Fruit fly (Drosophila melanogaster) whole organism, embryonic: ENCODE results near the gene CG34298.
A peak's percentile ranks its signal among the peaks of the same experiment; 100 is the strongest.

Experiments used
- Abd-B ChIP-seq: fragments of 200-800 bp; sonication (Bioruptor generic); optimal IDR thresholded peaks from 2 replicates; lab custom pipeline; 2018; ENCODE audit warnings: missing biosample characterization, mild to moderate bottlenecking, missing genetic modification characterization, moderate library complexity
- CG10209 ChIP-seq: fragments of 200-800 bp; sonication (Bioruptor generic); optimal IDR thresholded peaks from 3 replicates; lab custom pipeline; 2017; ENCODE audit warnings: missing biosample characterization, mild to moderate bottlenecking, missing genetic modification characterization, missing genetic modification reagents
- CG11696 ChIP-seq: fragments of 200-800 bp; sonication (Bioruptor generic); IDR thresholded peaks from 2 replicates; pipeline ENCODE4 v1.3.6; 2022; ENCODE audit warnings: missing biosample characterization, missing genetic modification characterization
- CG14050 ChIP-seq: fragments of 200-800 bp; sonication (Bioruptor generic); IDR thresholded peaks from 3 replicates; pipeline ENCODE4 v1.3.6; 2022; ENCODE audit warnings: missing biosample characterization, missing genetic modification characterization
- CG14965 ChIP-seq: fragments of 200-800 bp; sonication (Bioruptor generic); optimal IDR thresholded peaks from 2 replicates; lab custom pipeline; 2016; ENCODE audit warnings: missing biosample characterization, missing genetic modification characterization, borderline replicate concordance
- CG15073 ChIP-seq: fragments of 200-800 bp; sonication (Bioruptor generic); optimal IDR thresholded peaks from 2 replicates; lab custom pipeline; 2016; ENCODE audit warnings: missing biosample characterization, missing genetic modification characterization
- CG15269 ChIP-seq: fragments of 200-800 bp; sonication (Bioruptor generic); optimal IDR thresholded peaks from 2 replicates; lab custom pipeline; 2018; ENCODE audit warnings: missing biosample characterization, mild to moderate bottlenecking, missing genetic modification characterization, moderate library complexity
- CG15479 ChIP-seq: fragments of 200-800 bp; sonication (Bioruptor generic); optimal IDR thresholded peaks from 3 replicates; lab custom pipeline; 2019; ENCODE audit warnings: missing biosample characterization, mild to moderate bottlenecking, missing genetic modification characterization, moderate library complexity
- CG16813 ChIP-seq: fragments of 200-800 bp; sonication (Bioruptor generic); IDR thresholded peaks from 3 replicates; pipeline ENCODE4 v1.3.6; 2022; ENCODE audit warnings: missing biosample characterization, missing genetic modification characterization; ENCODE audit not compliant: partially characterized antibody
- CG2712 ChIP-seq: fragments of 200-800 bp; optimal IDR thresholded peaks from 3 replicates; lab custom pipeline; 2019; ENCODE audit warnings: missing biosample characterization, mild to moderate bottlenecking, missing genetic modification characterization, moderate library complexity
- CG7745 ChIP-seq: fragments of 200-800 bp; sonication (Bioruptor generic); optimal IDR thresholded peaks from 2 replicates; lab custom pipeline; 2018; ENCODE audit warnings: missing biosample characterization, mild to moderate bottlenecking, missing genetic modification characterization, moderate library complexity
- CG7786 ChIP-seq: fragments of 200-800 bp; sonication (Bioruptor generic); optimal IDR thresholded peaks from 2 replicates; lab custom pipeline; 2016; ENCODE audit warnings: missing biosample characterization, missing genetic modification characterization
- CG7963 ChIP-seq: fragments of 200-800 bp; sonication (Bioruptor generic); IDR thresholded peaks from 3 replicates; pipeline ENCODE4 v1.3.6; 2022; ENCODE audit warnings: missing biosample characterization, missing genetic modification characterization; ENCODE audit not compliant: partially characterized antibody
- CG7987 ChIP-seq: fragments of 200-800 bp; sonication (Bioruptor generic); optimal IDR thresholded peaks from 2 replicates; lab custom pipeline; 2018; ENCODE audit warnings: missing biosample characterization, mild to moderate bottlenecking, missing genetic modification characterization, moderate library complexity
- CG8478 ChIP-seq: fragments of >200 bp; optimal IDR thresholded peaks from 2 replicates; lab custom pipeline; 2018
- D ChIP-seq, 2 experiments: fragments of 200-800 bp in 1 of 2; fragments of >200 bp in 1 of 2; sonication (Bioruptor generic) in 1 of 2; optimal IDR thresholded peaks; 2 replicates in 1 of 2; 3 replicates in 1 of 2; lab custom pipeline; 2017; ENCODE audit warnings: mild to moderate bottlenecking in 1 of 2, missing biosample characterization in 1 of 2, missing genetic modification characterization in 1 of 2, missing genetic modification reagents in 1 of 2
- Fer3 ChIP-seq: fragments of 200-800 bp; sonication (Bioruptor generic); optimal IDR thresholded peaks from 2 replicates; lab custom pipeline; 2018; ENCODE audit warnings: missing biosample characterization, mild to moderate bottlenecking, missing genetic modification characterization, moderate library complexity
- Hr78 ChIP-seq, 2 experiments: fragments of 200-800 bp in 1 of 2; fragments of >200 bp in 1 of 2; sonication (Bioruptor generic) in 1 of 2; optimal IDR thresholded peaks; 2 replicates each; lab custom pipeline; 2017 to 2019; ENCODE audit warnings: missing biosample characterization in 2 of 2, missing genetic modification characterization in 2 of 2, mild to moderate bottlenecking in 1 of 2, moderate library complexity in 1 of 2
- Kr ChIP-seq: fragments of 200-800 bp; sonication (Bioruptor generic); optimal IDR thresholded peaks from 2 replicates; lab custom pipeline; 2017; ENCODE audit warnings: missing biosample characterization, mild to moderate bottlenecking, missing genetic modification characterization
- Mad ChIP-seq: fragments of 200-800 bp; sonication (Bioruptor generic); optimal IDR thresholded peaks from 2 replicates; lab custom pipeline; 2016; ENCODE audit warnings: missing biosample characterization, missing genetic modification characterization
- NFAT ChIP-seq: fragments of 200-800 bp; sonication (Bioruptor generic); IDR thresholded peaks from 2 replicates; pipeline ENCODE4 v1.3.6; 2022; ENCODE audit warnings: missing biosample characterization, missing genetic modification characterization
- Neu2 ChIP-seq: fragments of 200-800 bp; sonication (Bioruptor generic); optimal IDR thresholded peaks from 3 replicates; lab custom pipeline; 2016; ENCODE audit warnings: missing biosample characterization, missing genetic modification characterization, borderline replicate concordance
- Poxn ChIP-seq: fragments of 200-800 bp; sonication (Bioruptor generic); IDR thresholded peaks from 2 replicates; pipeline ENCODE4 v1.3.6; 2022; ENCODE audit warnings: missing biosample characterization, missing genetic modification characterization
- Sox102F ChIP-seq: fragments of 200-800 bp; sonication (Bioruptor generic); optimal IDR thresholded peaks from 2 replicates; lab custom pipeline; 2018; ENCODE audit warnings: missing biosample characterization, mild to moderate bottlenecking, missing genetic modification characterization, moderate library complexity
- Vsx1 ChIP-seq: fragments of 200-800 bp; sonication (Bioruptor generic); optimal IDR thresholded peaks from 2 replicates; lab custom pipeline; 2017; ENCODE audit warnings: missing biosample characterization, mild to moderate bottlenecking, missing genetic modification characterization, missing genetic modification reagents
- Xbp1 ChIP-seq: fragments of 200-800 bp; sonication (Bioruptor generic); optimal IDR thresholded peaks from 3 replicates; lab custom pipeline; 2016; ENCODE audit warnings: missing biosample characterization, mild to moderate bottlenecking, missing genetic modification characterization
- ac ChIP-seq: fragments of 200-800 bp; sonication (Bioruptor generic); optimal IDR thresholded peaks from 3 replicates; lab custom pipeline; 2017; ENCODE audit warnings: missing biosample characterization, mild to moderate bottlenecking, missing genetic modification characterization
- bowl ChIP-seq: fragments of 200-800 bp; sonication (Bioruptor generic); IDR thresholded peaks from 2 replicates; pipeline ENCODE4 v1.3.6; 2022; ENCODE audit warnings: missing biosample characterization, missing genetic modification characterization
- btn ChIP-seq: fragments of 200-800 bp; sonication (Bioruptor generic); optimal IDR thresholded peaks from 2 replicates; lab custom pipeline; 2016; ENCODE audit warnings: missing biosample characterization, missing genetic modification characterization
- disco-r ChIP-seq: fragments of 200-800 bp; sonication (Bioruptor generic); optimal IDR thresholded peaks from 2 replicates; lab custom pipeline; 2016; ENCODE audit warnings: missing biosample characterization, missing genetic modification characterization
- dm ChIP-seq: fragments of 200-800 bp; sonication (Bioruptor generic); optimal IDR thresholded peaks from 3 replicates; lab custom pipeline; 2016; ENCODE audit warnings: missing biosample characterization, missing genetic modification characterization
- esg ChIP-seq: fragments of 200-800 bp; sonication (Bioruptor generic); conservative IDR thresholded peaks from 2 replicates; pipeline ENCODE4 v1.3.6; 2022; ENCODE audit warnings: missing biosample characterization, missing genetic modification characterization
- gem ChIP-seq: fragments of 200-800 bp; sonication (Bioruptor generic); optimal IDR thresholded peaks from 2 replicates; lab custom pipeline; 2019; ENCODE audit warnings: missing biosample characterization, mild to moderate bottlenecking, missing genetic modification characterization, moderate library complexity
- gsb-n ChIP-seq: fragments of 200-800 bp; sonication (Bioruptor generic); optimal IDR thresholded peaks from 3 replicates; lab custom pipeline; 2018; ENCODE audit warnings: missing biosample characterization, mild to moderate bottlenecking, missing genetic modification characterization
- ken ChIP-seq: fragments of 200-800 bp; sonication (Bioruptor generic); IDR thresholded peaks from 3 replicates; pipeline ENCODE4 v1.3.6; 2022; ENCODE audit warnings: missing biosample characterization, missing genetic modification characterization
- nau ChIP-seq: fragments of 200-800 bp; sonication (Bioruptor generic); optimal IDR thresholded peaks from 3 replicates; lab custom pipeline; 2017; ENCODE audit warnings: missing biosample characterization, mild to moderate bottlenecking, missing genetic modification characterization, missing genetic modification reagents
- pan ChIP-seq, 4 experiments: fragments of >200 bp in 3 of 4; fragments of 200-800 bp in 1 of 4; sonication (Bioruptor generic) in 1 of 4; optimal IDR thresholded peaks in 3 of 4; IDR thresholded peaks in 1 of 4; 2 replicates each; pipeline versions ENCODE4 v1.3.6 to Lab custom; 2017 to 2022; ENCODE audit warnings: missing biosample characterization in 2 of 4, missing genetic modification characterization in 2 of 4, mixed read lengths in 1 of 4
- peb ChIP-seq: fragments of 200-800 bp; sonication (Bioruptor generic); IDR thresholded peaks from 2 replicates; pipeline ENCODE4 v1.3.6; 2022; ENCODE audit warnings: missing biosample characterization, missing genetic modification characterization
- pho ChIP-seq: fragments of 200-800 bp; sonication (Bioruptor generic); optimal IDR thresholded peaks from 2 replicates; lab custom pipeline; 2016; ENCODE audit warnings: missing biosample characterization, missing genetic modification characterization
- ranshi ChIP-seq: fragments of 200-800 bp; sonication (Bioruptor generic); IDR thresholded peaks from 2 replicates; pipeline ENCODE4 v1.3.6; 2022; ENCODE audit warnings: missing biosample characterization, missing genetic modification characterization
- schlank ChIP-seq: fragments of 200-800 bp; sonication (Bioruptor generic); optimal IDR thresholded peaks from 2 replicates; lab custom pipeline; 2018; ENCODE audit warnings: missing biosample characterization, mild to moderate bottlenecking, missing genetic modification characterization
- seq ChIP-seq: fragments of 200-800 bp; sonication (Bioruptor generic); IDR thresholded peaks from 2 replicates; pipeline ENCODE4 v1.3.6; 2022; ENCODE audit warnings: missing biosample characterization, missing genetic modification characterization
- sisA ChIP-seq: fragments of 200-800 bp; sonication (Bioruptor generic); IDR thresholded peaks from 2 replicates; pipeline ENCODE4 v1.3.6; 2022; ENCODE audit warnings: missing biosample characterization, missing genetic modification characterization
- stc ChIP-seq: fragments of 200-800 bp; sonication (Bioruptor generic); IDR thresholded peaks from 2 replicates; pipeline ENCODE4 v1.3.6; 2022; ENCODE audit warnings: missing biosample characterization, missing genetic modification characterization
- tin ChIP-seq: fragments of 200-800 bp; sonication (Bioruptor generic); optimal IDR thresholded peaks from 3 replicates; lab custom pipeline; 2016; ENCODE audit warnings: missing biosample characterization, missing genetic modification characterization
- tio ChIP-seq: fragments of 200-800 bp; sonication (Bioruptor generic); optimal IDR thresholded peaks from 2 replicates; lab custom pipeline; 2017; ENCODE audit warnings: missing biosample characterization, missing genetic modification characterization, inconsistent platforms
- tll ChIP-seq, 2 experiments: fragments of 200-800 bp in 1 of 2; fragments of >200 bp in 1 of 2; sonication (Bioruptor generic) in 1 of 2; optimal IDR thresholded peaks; 2 replicates each; lab custom pipeline; 2017 to 2019; ENCODE audit warnings: missing biosample characterization in 2 of 2, missing genetic modification characterization in 2 of 2, mild to moderate bottlenecking in 1 of 2, moderate library complexity in 1 of 2
- tna ChIP-seq: fragments of 200-800 bp; sonication (Bioruptor generic); IDR thresholded peaks from 2 replicates; pipeline ENCODE4 v1.3.6; 2022; ENCODE audit warnings: missing biosample characterization, missing genetic modification characterization; ENCODE audit not compliant: partially characterized antibody
- ttk ChIP-seq: fragments of 200-800 bp; sonication (Bioruptor generic); IDR thresholded peaks from 2 replicates; pipeline ENCODE4 v2.1.2; 2022; ENCODE audit warnings: missing biosample characterization, missing genetic modification characterization
- usp ChIP-seq: fragments of >200 bp; optimal IDR thresholded peaks from 2 replicates; lab custom pipeline; 2017; ENCODE audit warnings: missing biosample characterization, missing genetic modification characterization

Gene CG34298

dm6 chr3R:29982027-29982426 is 17.6 kb upstream of the CG34298 start (continued):
- TF ChIP-seq tin (GFP tag; lab: Kevin White, UChicago) (no peak), Abd-B (GFP tag; lab: Kevin White, UChicago) (no peak), dm (GFP tag; lab: Kevin White, UChicago) (no peak), CG11696 (GFP tag; lab: Robert Waterston, UW) (no peak), Fer3 (tag; lab: Kevin White, UChicago) (no peak), ttk (0 out of 2 replicates have a peak, but pooled peaks have one; percentile 7), gsb-n (tag; lab: Kevin White, UChicago) (no peak), CG14965 (GFP tag; lab: Kevin White, UChicago) (no peak), Xbp1 (GFP tag; lab: Kevin White, UChicago) (peak; percentile 16), CG15073 (GFP tag; lab: Kevin White, UChicago) (no peak), NFAT (GFP tag; lab: Robert Waterston, UW) (no peak), CG7745 (tag; lab: Kevin White, UChicago) (no peak), disco-r (GFP tag; lab: Kevin White, UChicago) (no peak), sisA (peak; percentile 44), bowl (GFP tag; lab: Robert Waterston, UW) (no peak), ac (GFP tag; lab: Kevin White, UChicago) (no peak), CG10209 (no peak), Neu2 (GFP tag; lab: Kevin White, UChicago) (no peak), Mad (GFP tag; lab: Kevin White, UChicago) (no peak), Poxn (GFP tag; lab: Robert Waterston, UW) (no peak), CG8478 (lab: Kevin White, UChicago) (no peak), CG15479 (GFP tag; lab: Kevin White, UChicago) (no peak), Sox102F (GFP tag; lab: Kevin White, UChicago) (peak; percentile 41), peb (GFP tag; lab: Robert Waterston, UW) (no peak), ken (0 out of 3 replicates have a peak, but pooled peaks have one; percentile 33), Kr (no peak), usp (GFP tag; lab: Kevin White, UChicago) (no peak), stc (GFP tag; lab: Robert Waterston, UW) (no peak), esg (GFP tag; lab: Robert Waterston, UW) (no peak), pan (optimal IDR thresholded peaks at IDR 0.05; lab: Kevin White, UChicago) (no peak), pan (GFP tag; optimal IDR thresholded peaks at IDR 0.05 in 1 of 2, IDR thresholded peaks at IDR 0.05 in 1 of 2) (peak in 1 of 2 experiments; percentile 20), CG14050 (no peak), seq (0 out of 2 replicates have a peak, but pooled peaks have one; percentile 24), CG7987 (no peak), CG2712 (tag; lab: Kevin White, UChicago) (no peak), D (optimal IDR thresholded peaks at IDR 0.05; lab: Kevin White, UChicago) (no peak), D (GFP tag; optimal IDR thresholded peaks at IDR 0.05; lab: Kevin White, UChicago) (no peak), btn (GFP tag; lab: Kevin White, UChicago) (no peak), CG7963 (GFP tag; lab: Robert Waterston, UW) (no peak), ranshi (GFP tag; lab: Robert Waterston, UW) (no peak), tna (GFP tag; lab: Robert Waterston, UW) (no peak), CG15269 (tag; lab: Kevin White, UChicago) (peak; percentile 6), Vsx1 (GFP tag; lab: Kevin White, UChicago) (no peak), pho (no peak), gem (tag; lab: Kevin White, UChicago) (peak; percentile 37), CG16813 (GFP tag; lab: Robert Waterston, UW) (no peak), schlank (tag; lab: Kevin White, UChicago) (no peak), tll (GFP tag; optimal IDR thresholded peaks at IDR 0.05; lab: Kevin White, UChicago) (no peak), CG7786 (GFP tag; lab: Kevin White, UChicago) (no peak), nau (GFP tag; lab: Kevin White, UChicago) (no peak), Hr78 (GFP tag; optimal IDR thresholded peaks at IDR 0.05; lab: Kevin White, UChicago) (no peak), tio (GFP tag; lab: Kevin White, UChicago) (no peak)
